Worm (Caenorhabditis elegans): Measurements from ENCODE around the gene M60.6.

The M60.6 gene

DNA sequence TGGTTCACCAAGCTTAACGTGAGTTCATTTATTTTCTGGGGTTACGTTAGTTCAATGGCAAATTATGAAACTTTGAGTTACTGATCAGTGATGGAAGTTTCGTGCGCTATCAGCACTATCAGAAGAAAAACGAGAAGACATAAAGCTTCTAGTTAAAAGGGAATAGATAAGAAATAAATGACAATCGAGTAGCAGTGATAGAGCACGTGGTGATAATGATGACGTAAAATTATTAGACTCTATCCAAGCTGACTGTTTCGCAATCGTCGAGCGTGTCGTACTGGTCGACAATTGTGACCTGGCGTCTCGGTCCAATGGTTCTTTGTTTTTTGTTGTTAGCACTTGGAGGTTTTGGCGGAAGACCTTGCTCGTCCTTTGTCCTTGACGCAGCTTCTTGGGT, 9.1 kb downstream of the M60.6 start (continued):
- TF ChIP-seq F49E8.2 (tag; optimal IDR thresholded peaks at IDR 0.05; ENCODE audit: borderline replicate concordance) (no peak), nhr-77 (tag; optimal IDR thresholded peaks at IDR 0.05) (peak; percentile 67), madf-9 (GFP tag; conservative IDR thresholded peaks at IDR 0.05) (0 out of 2 replicates have a peak, but pooled peaks have one; percentile 19), Y48G9A.11 (GFP tag; IDR thresholded peaks at IDR 0.05) (no peak), fos-1 (tag; optimal IDR thresholded peaks at IDR 0.05) (no peak), ceh-28 (tag; optimal IDR thresholded peaks at IDR 0.05) (no peak), nhr-6 (tag; optimal IDR thresholded peaks at IDR 0.05) (no peak), aha-1 (tag) (peak; percentile 77), lim-7 (GFP tag; IDR thresholded peaks at IDR 0.05) (no peak), nhr-237 (tag; optimal IDR thresholded peaks at IDR 0.05) (no peak), spr-1 (tag; optimal IDR thresholded peaks at IDR 0.05) (no peak), tag-97 (GFP tag; IDR thresholded peaks at IDR 0.05) (no peak), dpl-1 (GFP tag; optimal IDR thresholded peaks at IDR 0.05) (no peak), saeg-2 (GFP tag; IDR thresholded peaks at IDR 0.05) (no peak), spr-3 (GFP tag; optimal IDR thresholded peaks at IDR 0.05) (no peak), fkh-10 (GFP tag; optimal IDR thresholded peaks at IDR 0.05) (no peak), T26A8.4 (GFP tag; IDR thresholded peaks at IDR 0.05) (no peak; the same call in 1 of the 2 replicates), lin-38 (GFP tag; IDR thresholded peaks at IDR 0.05) (no peak), ceh-82 (tag; optimal IDR thresholded peaks at IDR 0.05) (no peak), mdt-29 (GFP tag; IDR thresholded peaks at IDR 0.05) (no peak), tra-1 (GFP tag; IDR thresholded peaks at IDR 0.05) (peak; percentile 87), F26F4.8 (GFP tag; conservative IDR thresholded peaks at IDR 0.05) (no peak), madf-5 (GFP tag; IDR thresholded peaks at IDR 0.05) (no peak), hlh-30 (tag; optimal IDR thresholded peaks at IDR 0.05; ENCODE audit: insufficient read depth) (peak; percentile 24), R02D3.7 (tag; optimal IDR thresholded peaks at IDR 0.05) (no peak), pqm-1 (tag; optimal IDR thresholded peaks at IDR 0.05) (peak; percentile 82), nhr-48 (tag; optimal IDR thresholded peaks at IDR 0.05) (peak; percentile 39), egl-27 (tag; optimal IDR thresholded peaks at IDR 0.05) (no peak), lsy-2 (tag; optimal IDR thresholded peaks at IDR 0.05) (peak in 1 of 2 experiments; percentile 40), nhr-42 (GFP tag; IDR thresholded peaks at IDR 0.05) (no peak), nhr-25 (tag; optimal IDR thresholded peaks at IDR 0.05; ENCODE audit: borderline replicate concordance, insufficient read depth) (no peak), duxl-1 (tag; optimal IDR thresholded peaks at IDR 0.05; ENCODE audit: poor library complexity) (no peak), unc-62 (GFP tag; optimal IDR thresholded peaks at IDR 0.05 in 1 of 2) (no peak), unc-62 (tag; optimal IDR thresholded peaks at IDR 0.05) (no peak), daf-19 (GFP tag; conservative IDR thresholded peaks at IDR 0.05) (no peak), mdl-1 (tag; optimal IDR thresholded peaks at IDR 0.05) (peak; percentile 34 to 86), ama-1 (optimal IDR thresholded peaks at IDR 0.05) (no peak), dmd-9 (GFP tag; IDR thresholded peaks at IDR 0.05) (no peak), zip-2 (tag; optimal IDR thresholded peaks at IDR 0.05) (no peak), ces-1 (GFP tag; optimal IDR thresholded peaks at IDR 0.05) (no peak), aly-2 (tag; optimal IDR thresholded peaks at IDR 0.05) (no peak), lin-29 (GFP tag; IDR thresholded peaks at IDR 0.05) (no peak), daf-16 (GFP tag; optimal IDR thresholded peaks at IDR 0.05) (no peak), daf-16 (tag; optimal IDR thresholded peaks at IDR 0.05) (peak; percentile 85), zip-11 (GFP tag; IDR thresholded peaks at IDR 0.05) (no peak), skn-1 (tag; optimal IDR thresholded peaks at IDR 0.05) (no peak), Y5F2A.4 (GFP tag; optimal IDR thresholded peaks at IDR 0.05) (no peak), arid-1 (GFP tag; conservative IDR thresholded peaks at IDR 0.05) (no peak), ctbp-1 (GFP tag; IDR thresholded peaks at IDR 0.05) (no peak), mxl-2 (GFP tag; conservative IDR thresholded peaks at IDR 0.05) (no peak), hif-1 (tag; optimal IDR thresholded peaks at IDR 0.05) (peak in 1 of 2 experiments; percentile 33), nhr-41 (GFP tag; IDR thresholded peaks at IDR 0.05) (no peak)
